Worm (Caenorhabditis elegans) whole organism, late embryonic: ENCODE measurements around the gene clec-67.

Experiments used
- ceh-45 ChIP-seq: fragments of 200-800 bp; sonication (Bioruptor generic); IDR thresholded peaks from 2 replicates; pipeline ENCODE4 v1.3.6; 2022; ENCODE audit warnings: missing genetic modification reagents, missing genetic modification characterization, missing compliant biosample characterization
- ets-4 ChIP-seq: sonication (generic microtip); optimal IDR thresholded peaks from 2 replicates; lab custom pipeline; 2016; ENCODE audit warnings: missing genetic modification characterization, missing compliant biosample characterization

DNA sequence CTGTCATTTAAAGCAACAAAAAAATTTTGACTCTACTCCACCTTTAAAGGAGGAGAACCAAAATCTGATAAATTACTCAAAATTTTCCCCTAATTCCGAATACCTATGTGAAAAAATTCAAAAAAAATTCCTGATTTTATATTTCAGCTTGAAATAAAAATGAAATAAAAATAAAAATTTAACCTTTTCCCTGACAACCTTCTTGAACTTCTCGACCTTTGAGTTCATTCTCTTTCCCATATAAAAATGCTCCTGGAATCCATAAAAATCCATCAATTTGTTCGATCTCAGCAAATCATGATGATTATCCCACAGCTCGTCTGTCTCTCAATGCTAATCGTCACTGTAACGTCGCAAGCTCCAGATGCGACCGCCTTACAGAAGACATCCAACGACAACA, 19.0 kb upstream of the clec-67 start, which contains the start of gene F56D6.6:
- no peak for TF ChIP-seq ets-4
- TF ChIP-seq ceh-45 (GFP tag; lab: Robert Waterston, UW), result no peak
